Fruit fly (Drosophila melanogaster) whole organism, embryonic: Measurements from ENCODE around the gene CG2652.

Experiments used
- ATbp ChIP-seq: fragments of 200-800 bp; sonication (Bioruptor generic); optimal IDR thresholded peaks from 2 replicates; lab custom pipeline; 2017; ENCODE audit warnings: missing biosample characterization, mild to moderate bottlenecking, missing genetic modification characterization, missing genetic modification reagents
- Atf6 ChIP-seq: fragments of 200-800 bp; sonication (Bioruptor generic); IDR thresholded peaks from 2 replicates; pipeline ENCODE4 v1.3.6; 2022; ENCODE audit warnings: missing biosample characterization, missing genetic modification characterization
- Awh ChIP-seq: fragments of 200-800 bp; sonication (Bioruptor generic); IDR thresholded peaks from 2 replicates; pipeline ENCODE4, ENCODE4 v1.3.6; 2022; ENCODE audit warnings: missing biosample characterization, missing genetic modification characterization
- CG11247 ChIP-seq: fragments of 200-800 bp; sonication (Bioruptor generic); IDR thresholded peaks from 2 replicates; pipeline ENCODE4 v1.3.6; 2022; ENCODE audit warnings: missing biosample characterization, missing genetic modification characterization
- CG11560 ChIP-seq: fragments of 200-800 bp; sonication (Bioruptor generic); IDR thresholded peaks from 3 replicates; pipeline ENCODE4 v1.3.6; 2022; ENCODE audit warnings: missing biosample characterization, missing genetic modification characterization
- CG13123 ChIP-seq: fragments of 200-800 bp; sonication (Bioruptor generic); optimal IDR thresholded peaks from 2 replicates; lab custom pipeline; 2016; ENCODE audit warnings: missing biosample characterization, missing genetic modification characterization
- CG14050 ChIP-seq: fragments of 200-800 bp; sonication (Bioruptor generic); IDR thresholded peaks from 3 replicates; pipeline ENCODE4 v1.3.6; 2022; ENCODE audit warnings: missing biosample characterization, missing genetic modification characterization
- CG14441 ChIP-seq: fragments of 200-800 bp; sonication (Bioruptor generic); IDR thresholded peaks from 2 replicates; pipeline ENCODE4 v1.3.6; 2022; ENCODE audit warnings: missing biosample characterization, missing genetic modification characterization
- CG1603 ChIP-seq: fragments of 200-800 bp; sonication (Bioruptor generic); optimal IDR thresholded peaks from 2 replicates; lab custom pipeline; 2019; ENCODE audit warnings: missing biosample characterization, mild to moderate bottlenecking, missing genetic modification characterization, moderate library complexity
- CG17359 ChIP-seq: fragments of 200-800 bp; sonication (Bioruptor generic); optimal IDR thresholded peaks from 3 replicates; lab custom pipeline; 2018; ENCODE audit warnings: missing biosample characterization, mild to moderate bottlenecking, missing genetic modification characterization, moderate library complexity
- CG17361 ChIP-seq: fragments of 200-800 bp; sonication (Bioruptor generic); IDR thresholded peaks from 3 replicates; pipeline ENCODE4 v1.3.6; 2022; ENCODE audit warnings: missing biosample characterization, missing genetic modification characterization
- CG17829 ChIP-seq: fragments of 200-800 bp; optimal IDR thresholded peaks from 2 replicates; lab custom pipeline; 2019; ENCODE audit warnings: missing biosample characterization, mild to moderate bottlenecking, missing genetic modification characterization, moderate library complexity
- CG2678 ChIP-seq: fragments of 200-800 bp; sonication (Bioruptor generic); optimal IDR thresholded peaks from 3 replicates; lab custom pipeline; 2019; ENCODE audit warnings: missing biosample characterization, mild to moderate bottlenecking, missing genetic modification characterization, moderate library complexity
- CG2889 ChIP-seq: fragments of 200-800 bp; sonication (Bioruptor generic); IDR thresholded peaks from 3 replicates; pipeline ENCODE4 v1.3.6; 2022; ENCODE audit warnings: missing biosample characterization, missing genetic modification characterization
- CG31365 ChIP-seq: fragments of 200-800 bp; sonication (Bioruptor generic); optimal IDR thresholded peaks from 2 replicates; lab custom pipeline; 2018; ENCODE audit warnings: missing biosample characterization, mild to moderate bottlenecking, missing genetic modification characterization
- CG32772 ChIP-seq: fragments of 200-800 bp; sonication (Bioruptor generic); IDR thresholded peaks from 2 replicates; pipeline ENCODE4 v1.3.6; 2022; ENCODE audit warnings: missing biosample characterization, missing genetic modification characterization
- CG34422 ChIP-seq: fragments of 200-800 bp; sonication (Bioruptor generic); IDR thresholded peaks from 3 replicates; pipeline ENCODE4 v1.3.6; 2022; ENCODE audit warnings: missing biosample characterization, missing genetic modification characterization
- CG7372 ChIP-seq: fragments of 200-800 bp; sonication (Bioruptor generic); IDR thresholded peaks from 2 replicates; pipeline ENCODE4 v1.3.6; 2022; ENCODE audit warnings: missing biosample characterization, missing genetic modification characterization
- CG9609 ChIP-seq: fragments of 200-800 bp; sonication (Bioruptor generic); optimal IDR thresholded peaks from 3 replicates; lab custom pipeline; 2016; ENCODE audit warnings: missing biosample characterization, missing genetic modification characterization
- CG9932 ChIP-seq: fragments of 200-800 bp; sonication (Bioruptor generic); IDR thresholded peaks from 2 replicates; pipeline ENCODE4 v1.3.6; 2022; ENCODE audit warnings: missing biosample characterization, missing genetic modification characterization
- CoRest ChIP-seq: fragments of 200-800 bp; sonication (Bioruptor generic); optimal IDR thresholded peaks from 3 replicates; lab custom pipeline; 2018; ENCODE audit warnings: missing biosample characterization, mild to moderate bottlenecking, missing genetic modification characterization, moderate library complexity
- Dbx ChIP-seq: fragments of 200-800 bp; sonication (Bioruptor generic); IDR thresholded peaks from 3 replicates; pipeline ENCODE4 v1.3.6; 2022; ENCODE audit warnings: missing biosample characterization, missing genetic modification characterization
- Ets97D ChIP-seq: fragments of 200-800 bp; sonication (Bioruptor generic); optimal IDR thresholded peaks from 3 replicates; lab custom pipeline; 2016; ENCODE audit warnings: missing biosample characterization, missing genetic modification characterization
- Hr51 ChIP-seq, 2 experiments: fragments of 200-800 bp; sonication (Bioruptor generic); optimal IDR thresholded peaks; 2 replicates in 1 of 2; 3 replicates in 1 of 2; lab custom pipeline; 2016 to 2018; ENCODE audit warnings: missing biosample characterization in 2 of 2, missing genetic modification characterization in 2 of 2, mild to moderate bottlenecking in 1 of 2, moderate library complexity in 1 of 2
- Lim3 ChIP-seq: fragments of 200-800 bp; sonication (Bioruptor generic); IDR thresholded peaks from 2 replicates; pipeline ENCODE4 v1.3.6; 2022; ENCODE audit warnings: missing biosample characterization, missing genetic modification characterization
- Med ChIP-seq: fragments of 200-800 bp; sonication (Bioruptor generic); peaks from one replicate; lab custom pipeline; 2016; ENCODE audit warnings: missing biosample characterization, missing genetic modification characterization, mild to moderate bottlenecking, inconsistent platforms, moderate library complexity
- Nf-YA ChIP-seq: fragments of 200-800 bp; sonication (Bioruptor generic); IDR thresholded peaks from 2 replicates; pipeline ENCODE4 v1.3.6; 2022; ENCODE audit warnings: missing biosample characterization, missing genetic modification characterization
- Opbp ChIP-seq: fragments of 200-800 bp; sonication (Bioruptor generic); IDR thresholded peaks from 3 replicates; pipeline ENCODE4 v1.3.6; 2022; ENCODE audit warnings: missing biosample characterization, missing genetic modification characterization; ENCODE audit not compliant: partially characterized antibody
- Pdp1 ChIP-seq, 2 experiments: fragments of 200-800 bp; sonication (Bioruptor generic); optimal IDR thresholded peaks; 3 replicates each; lab custom pipeline; 2016; ENCODE audit warnings: missing biosample characterization in 2 of 2, missing genetic modification characterization in 2 of 2, mild to moderate bottlenecking in 1 of 2, moderate library complexity in 1 of 2
- Ptx1 ChIP-seq: fragments of 200-800 bp; sonication (Bioruptor generic); IDR thresholded peaks from 2 replicates; pipeline ENCODE4 v1.3.6; 2022; ENCODE audit warnings: missing biosample characterization, missing genetic modification characterization
- Sry-β ChIP-seq: fragments of 200-800 bp; sonication (Bioruptor generic); optimal IDR thresholded peaks from 2 replicates; lab custom pipeline; 2018; ENCODE audit warnings: missing biosample characterization, mild to moderate bottlenecking, missing genetic modification characterization, moderate library complexity
- chif ChIP-seq, 2 experiments: fragments of 200-800 bp; sonication (Bioruptor generic); optimal IDR thresholded peaks; 3 replicates each; lab custom pipeline; 2016; ENCODE audit warnings: missing biosample characterization in 2 of 2, missing genetic modification characterization in 2 of 2
- ci ChIP-seq: fragments of 200-800 bp; sonication (Bioruptor generic); IDR thresholded peaks from 3 replicates; pipeline ENCODE4 v1.3.6; 2022; ENCODE audit warnings: missing biosample characterization, missing genetic modification characterization
- croc ChIP-seq: fragments of 200-800 bp; sonication (Bioruptor generic); conservative IDR thresholded peaks from 3 replicates; pipeline ENCODE4 v1.3.6; 2022; ENCODE audit warnings: missing biosample characterization, missing genetic modification characterization
- danr ChIP-seq: fragments of 200-800 bp; sonication (Bioruptor generic); IDR thresholded peaks from 2 replicates; pipeline ENCODE4 v1.3.6; 2022; ENCODE audit warnings: missing biosample characterization, missing genetic modification characterization
- dati ChIP-seq: fragments of 200-800 bp; sonication (Bioruptor generic); IDR thresholded peaks from 2 replicates; pipeline ENCODE4 v1.3.6; 2022; ENCODE audit warnings: missing biosample characterization, missing genetic modification characterization
- dpn ChIP-seq, 2 experiments: fragments of 200-800 bp; sonication (Bioruptor generic); optimal IDR thresholded peaks; 3 replicates each; lab custom pipeline; 2016; ENCODE audit warnings: missing biosample characterization in 2 of 2, missing genetic modification characterization in 2 of 2
- gfzf ChIP-seq: fragments of 200-800 bp; sonication (Bioruptor generic); optimal IDR thresholded peaks from 2 replicates; lab custom pipeline; 2016; ENCODE audit warnings: missing biosample characterization, mild to moderate bottlenecking, missing genetic modification characterization, moderate library complexity
- ham ChIP-seq: fragments of 200-800 bp; sonication (Bioruptor generic); IDR thresholded peaks from 2 replicates; pipeline ENCODE4 v1.3.6; 2022; ENCODE audit warnings: missing biosample characterization, missing genetic modification characterization
- hkb ChIP-seq, 2 experiments: fragments of 200-800 bp in 1 of 2; fragments of >200 bp in 1 of 2; sonication (Bioruptor generic) in 1 of 2; IDR thresholded peaks in 1 of 2; optimal IDR thresholded peaks in 1 of 2; 2 replicates each; pipeline versions ENCODE4 v1.3.6 to Lab custom; 2017 to 2022; ENCODE audit warnings: missing biosample characterization in 1 of 2, missing genetic modification characterization in 1 of 2
- pan ChIP-seq, 4 experiments: fragments of >200 bp in 3 of 4; fragments of 200-800 bp in 1 of 4; sonication (Bioruptor generic) in 1 of 4; optimal IDR thresholded peaks in 3 of 4; IDR thresholded peaks in 1 of 4; 2 replicates each; pipeline versions ENCODE4 v1.3.6 to Lab custom; 2017 to 2022; ENCODE audit warnings: missing biosample characterization in 2 of 4, missing genetic modification characterization in 2 of 4, mixed read lengths in 1 of 4
- pho ChIP-seq: fragments of 200-800 bp; sonication (Bioruptor generic); optimal IDR thresholded peaks from 2 replicates; lab custom pipeline; 2016; ENCODE audit warnings: missing biosample characterization, missing genetic modification characterization
- row ChIP-seq: fragments of 200-800 bp; sonication (Bioruptor generic); IDR thresholded peaks from 3 replicates; pipeline ENCODE4 v1.3.6; 2022; ENCODE audit warnings: missing biosample characterization, missing genetic modification characterization
- seq ChIP-seq: fragments of 200-800 bp; sonication (Bioruptor generic); IDR thresholded peaks from 2 replicates; pipeline ENCODE4 v1.3.6; 2022; ENCODE audit warnings: missing biosample characterization, missing genetic modification characterization
- sob ChIP-seq: fragments of 200-800 bp; sonication (Bioruptor generic); IDR thresholded peaks from 2 replicates; pipeline ENCODE4 v1.3.6; 2022; ENCODE audit warnings: missing biosample characterization, missing genetic modification characterization
- vfl ChIP-seq: fragments of 200-800 bp; sonication (Bioruptor generic); optimal IDR thresholded peaks from 2 replicates; lab custom pipeline; 2016; ENCODE audit warnings: missing biosample characterization, missing genetic modification characterization
- wdn ChIP-seq: fragments of 200-800 bp; sonication (Bioruptor generic); IDR thresholded peaks from 2 replicates; pipeline ENCODE4 v1.3.6; 2022; ENCODE audit warnings: missing biosample characterization, missing genetic modification characterization

CG2652 gene

DNA sequence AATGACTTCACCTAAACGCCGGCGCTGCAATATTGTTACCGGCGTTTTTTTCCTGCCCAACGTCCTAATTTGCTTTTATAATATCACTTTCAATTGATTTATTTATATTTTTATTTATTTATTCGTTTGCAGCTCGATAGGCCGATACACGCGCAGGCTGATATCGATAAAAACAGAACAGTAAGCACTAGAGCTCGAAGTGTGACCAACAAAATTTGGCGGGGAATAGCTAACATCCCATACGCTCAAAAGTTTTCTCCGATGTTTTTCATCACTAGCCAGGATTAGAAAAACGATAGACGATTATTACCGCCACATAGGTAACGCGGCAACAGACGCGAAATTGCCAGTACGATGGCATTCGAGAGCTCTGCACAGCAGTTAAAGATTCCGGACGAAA lies 31.0 kb upstream of the CG2652 start, which contains the start of the genes CG2685 and CG2694 (continued):
- TF ChIP-seq Ptx1 (GFP tag; lab: Robert Waterston, UW) = no peak
- no peak for TF ChIP-seq Lim3 (GFP tag; lab: Robert Waterston, UW)
- TF ChIP-seq gfzf (GFP tag; lab: Kevin White, UChicago) = peak; percentile 65
- no peak for TF ChIP-seq dati
- TF ChIP-seq pho (GFP tag; lab: Kevin White, UChicago) = no peak
- TF ChIP-seq Opbp (GFP tag; lab: Robert Waterston, UW) = peak; percentile 81
- no peak for TF ChIP-seq CG2889 (GFP tag; lab: Robert Waterston, UW)
- TF ChIP-seq CG17829 (tag; lab: Kevin White, UChicago) = peak; percentile 28
- no peak for TF ChIP-seq ATbp (GFP tag; lab: Kevin White, UChicago)
- no peak for TF ChIP-seq vfl (GFP tag; lab: Kevin White, UChicago)
- TF ChIP-seq Sry-β (GFP tag; lab: Kevin White, UChicago) = peak; percentile 87
- peak; percentile 34 for TF ChIP-seq Ets97D (GFP tag; lab: Kevin White, UChicago)
- TF ChIP-seq CG13123 (GFP tag; lab: Kevin White, UChicago) = no peak

DNA sequence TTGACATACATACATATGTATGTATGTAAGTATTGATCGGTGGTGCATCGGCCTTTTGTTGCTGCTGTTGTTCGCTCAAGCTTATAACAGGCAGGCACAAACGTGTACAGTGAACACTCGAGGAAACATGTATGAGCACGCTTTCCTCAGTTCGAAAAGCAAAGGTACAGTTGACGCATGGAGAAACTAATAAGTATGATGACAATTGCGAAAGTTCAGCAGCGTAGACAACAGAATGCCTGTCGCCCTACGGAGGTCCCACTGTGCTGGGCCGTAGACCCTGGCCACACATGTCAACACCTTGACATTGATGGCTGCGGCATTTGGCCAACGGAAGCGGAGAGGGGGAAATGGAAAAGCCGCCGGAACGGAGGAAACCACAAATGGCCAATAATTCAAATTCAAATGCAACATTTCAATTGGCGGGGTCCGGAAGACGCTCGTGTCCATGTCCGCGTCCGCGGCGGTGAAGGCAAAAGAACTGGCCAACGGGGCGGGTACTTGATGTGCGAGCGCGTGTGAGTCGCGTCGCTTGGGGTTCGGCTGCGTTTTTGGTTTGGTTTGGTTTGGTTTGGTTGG lies 25.5 kb upstream of the CG2652 start, which contains the start of gene CG2681:
TSS of gene CG2681 (plus strand) at position 529 of the 579 bp plus-strand sequence.
- TF ChIP-seq Nf-YA (GFP tag; lab: Robert Waterston, UW) = peak; percentile 35; the same call in 1 of the 2 replicates
- TF ChIP-seq dpn (GFP tag; optimal IDR thresholded peaks at IDR 0.05; lab: Kevin White, UChicago) = peak; percentile 22 to 37
- 0 out of 2 replicates have a peak, but pooled peaks have one; percentile 40 for TF ChIP-seq seq (GFP tag; lab: Robert Waterston, UW)
- TF ChIP-seq chif (GFP tag; optimal IDR thresholded peaks at IDR 0.05; lab: Kevin White, UChicago) = peak in 1 of 2 experiments; percentile 21
- TF ChIP-seq CG9609 (GFP tag; lab: Kevin White, UChicago) = peak; percentile 22
- 0 out of 2 replicates have a peak, but pooled peaks have one; percentile 23 for TF ChIP-seq wdn (GFP tag; lab: Robert Waterston, UW)
- peak; percentile 63 for TF ChIP-seq Ptx1 (GFP tag; lab: Robert Waterston, UW)
- peak; percentile 75 for TF ChIP-seq CG14441 (GFP tag; lab: Robert Waterston, UW)
- peak; percentile 89 for TF ChIP-seq Med
- peak; percentile 6 for TF ChIP-seq CoRest
- peak; percentile 43 for TF ChIP-seq CG32772
- no peak for TF ChIP-seq Hr51 (GFP tag; optimal IDR thresholded peaks at IDR 0.05; lab: Kevin White, UChicago)
- TF ChIP-seq ham (GFP tag; lab: Robert Waterston, UW) = 0 out of 2 replicates have a peak, but pooled peaks have one; percentile 17
- TF ChIP-seq ci (GFP tag; lab: Robert Waterston, UW) = peak; percentile 75
- TF ChIP-seq row = peak; percentile 66
- peak; percentile 29; the same call in 1 of the 2 replicates for TF ChIP-seq CG7372 (GFP tag; lab: Robert Waterston, UW)
- no peak for TF ChIP-seq croc
- 0 out of 3 replicates have a peak, but pooled peaks have one; percentile 28 for TF ChIP-seq CG17361 (GFP tag; lab: Robert Waterston, UW)
- TF ChIP-seq Atf6 = peak; percentile 32; the same call in 1 of the 2 replicates
- no peak for TF ChIP-seq CG2678 (tag; lab: Kevin White, UChicago)
- peak; percentile 14; the same call in 1 of the 3 replicates for TF ChIP-seq CG34422 (GFP tag; lab: Robert Waterston, UW)
- TF ChIP-seq CG11560 = 0 out of 3 replicates have a peak, but pooled peaks have one; percentile 37
- TF ChIP-seq CG31365 (tag; lab: Kevin White, UChicago) = no peak
- 0 out of 3 replicates have a peak, but pooled peaks have one; percentile 30 for TF ChIP-seq Dbx
- peak; percentile 37 for TF ChIP-seq CG17359 (tag; lab: Kevin White, UChicago)
- TF ChIP-seq hkb (optimal IDR thresholded peaks at IDR 0.05; lab: Kevin White, UChicago) = no peak
- peak; percentile 50 for TF ChIP-seq hkb (GFP tag; IDR thresholded peaks at IDR 0.05; lab: Robert Waterston, UW)
- peak; percentile 49; the same call in 1 of the 2 replicates for TF ChIP-seq Awh (GFP tag; lab: Robert Waterston, UW)
- TF ChIP-seq Pdp1 (GFP tag; optimal IDR thresholded peaks at IDR 0.05; lab: Kevin White, UChicago) = peak; percentile 23 to 50
- peak; percentile 47 for TF ChIP-seq CG11247 (GFP tag; lab: Robert Waterston, UW)
- TF ChIP-seq pan (optimal IDR thresholded peaks at IDR 0.05; lab: Kevin White, UChicago) = no peak
- TF ChIP-seq pan (GFP tag; optimal IDR thresholded peaks at IDR 0.05 in 1 of 2, IDR thresholded peaks at IDR 0.05 in 1 of 2) = peak in 1 of 2 experiments; percentile 67
- TF ChIP-seq CG9932 (GFP tag; lab: Robert Waterston, UW) = peak; percentile 53
- TF ChIP-seq danr = 0 out of 2 replicates have a peak, but pooled peaks have one; percentile 14
- TF ChIP-seq CG1603 = peak; percentile 50
- TF ChIP-seq CG14050 (GFP tag; lab: Robert Waterston, UW) = peak; percentile 27; the same call in 1 of the 3 replicates
- TF ChIP-seq sob = peak; percentile 48
